Worm (Caenorhabditis elegans): ENCODE results near the gene F53F4.15.
A peak's percentile ranks its signal among the peaks of the same experiment; 100 is the strongest.

The F53F4.15 gene

DNA sequence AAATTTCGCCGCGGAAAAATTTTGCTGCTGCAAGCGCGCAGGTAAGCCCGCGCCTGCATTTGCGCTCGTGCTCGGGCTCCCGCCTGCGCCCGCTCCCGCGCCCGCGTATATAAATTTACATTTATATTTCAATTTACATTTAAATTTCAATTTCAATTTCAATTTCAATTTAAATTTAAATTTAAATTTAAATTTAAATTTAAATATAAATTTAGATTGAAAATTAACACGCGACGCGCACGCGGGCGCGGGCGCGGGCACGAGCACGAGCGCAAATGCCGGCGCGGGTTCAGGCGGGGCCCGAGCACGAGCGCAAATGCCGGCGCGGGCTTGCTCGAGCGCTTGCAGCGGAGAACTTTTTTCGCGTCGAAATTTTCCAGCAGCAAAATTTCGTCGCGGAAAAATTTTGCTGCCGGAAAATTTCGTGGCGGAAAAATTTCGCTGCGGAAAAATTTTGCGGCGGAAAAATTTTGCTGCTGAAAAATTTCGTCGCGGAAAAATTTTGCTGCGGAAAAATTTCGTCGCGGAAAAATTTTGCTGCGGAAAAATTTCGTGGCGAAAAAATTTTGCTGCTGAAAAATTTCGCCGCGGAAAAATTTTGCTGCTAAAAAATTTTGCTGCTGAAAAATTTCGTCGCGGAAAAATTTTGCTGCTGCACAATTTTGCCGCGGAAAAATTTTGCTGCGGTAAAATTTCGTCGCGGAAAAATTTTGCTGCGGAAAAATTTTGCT lies 25.2 kb downstream of the F53F4.15 start (continued):
- TF ChIP-seq F52B5.7 (tag; optimal IDR thresholded peaks at IDR 0.05) = no peak
- TF ChIP-seq sea-2 (GFP tag; IDR thresholded peaks at IDR 0.05) = 0 out of 2 replicates have a peak, but pooled peaks have one; percentile 81
- TF ChIP-seq pbrm-1 (GFP tag; IDR thresholded peaks at IDR 0.05) = 0 out of 2 replicates have a peak, but pooled peaks have one; percentile 6
- peak; percentile 5; the same call in 1 of the 2 replicates for TF ChIP-seq Y67H2A.10 (GFP tag; conservative IDR thresholded peaks at IDR 0.05)
- TF ChIP-seq ccch-3 (GFP tag; optimal IDR thresholded peaks at IDR 0.05) = no peak
- peak; percentile 81 for TF ChIP-seq madf-3 (GFP tag; IDR thresholded peaks at IDR 0.05)
- peak; percentile 74; the same call in 1 of the 2 replicates for TF ChIP-seq ztf-25 (GFP tag; IDR thresholded peaks at IDR 0.05)
- peak; percentile 68; the same call in 1 of the 2 replicates for TF ChIP-seq K11D2.4 (GFP tag; IDR thresholded peaks at IDR 0.05)
- TF ChIP-seq zfh-2 (GFP tag; conservative IDR thresholded peaks at IDR 0.05) = peak; percentile 77; the same call in 1 of the 2 replicates
- peak; percentile 27; the same call in 1 of the 2 replicates for TF ChIP-seq attf-3 (GFP tag; conservative IDR thresholded peaks at IDR 0.05)
- TF ChIP-seq Y79H2A.3 (GFP tag; conservative IDR thresholded peaks at IDR 0.05) = 0 out of 2 replicates have a peak, but pooled peaks have one; percentile 9
- no peak for TF ChIP-seq F57A8.1 (GFP tag; optimal IDR thresholded peaks at IDR 0.05)
- TF ChIP-seq chd-7 (tag; optimal IDR thresholded peaks at IDR 0.05) = no peak
- peak; percentile 20; the same call in 1 of the 2 replicates for TF ChIP-seq lag-1 (GFP tag; IDR thresholded peaks at IDR 0.05)
- TF ChIP-seq lsl-1 (GFP tag; optimal IDR thresholded peaks at IDR 0.05) = no peak
- TF ChIP-seq ztf-18 (tag; optimal IDR thresholded peaks at IDR 0.05) = no peak
- TF ChIP-seq C17E4.6 (GFP tag; IDR thresholded peaks at IDR 0.05) = no peak; the same call in 1 of the 2 replicates
- TF ChIP-seq ztf-6 (GFP tag; IDR thresholded peaks at IDR 0.05) = no peak
- TF ChIP-seq hrde-1 (tag; optimal IDR thresholded peaks at IDR 0.05; ENCODE audit: borderline replicate concordance) = no peak
- TF ChIP-seq dpl-1 (GFP tag; optimal IDR thresholded peaks at IDR 0.05) = no peak
- no peak for TF ChIP-seq repo-1 (tag; optimal IDR thresholded peaks at IDR 0.05)
- peak; percentile 32; the same call in 1 of the 2 replicates for TF ChIP-seq ceh-91 (GFP tag; IDR thresholded peaks at IDR 0.05)
- 0 out of 2 replicates have a peak, but pooled peaks have one; percentile 4 for TF ChIP-seq ceh-58 (GFP tag; IDR thresholded peaks at IDR 0.05)
- TF ChIP-seq lin-26 (GFP tag; IDR thresholded peaks at IDR 0.05) = no peak; the same call in 1 of the 2 replicates
- TF ChIP-seq T07F8.4 (tag; optimal IDR thresholded peaks at IDR 0.05) = no peak

DNA sequence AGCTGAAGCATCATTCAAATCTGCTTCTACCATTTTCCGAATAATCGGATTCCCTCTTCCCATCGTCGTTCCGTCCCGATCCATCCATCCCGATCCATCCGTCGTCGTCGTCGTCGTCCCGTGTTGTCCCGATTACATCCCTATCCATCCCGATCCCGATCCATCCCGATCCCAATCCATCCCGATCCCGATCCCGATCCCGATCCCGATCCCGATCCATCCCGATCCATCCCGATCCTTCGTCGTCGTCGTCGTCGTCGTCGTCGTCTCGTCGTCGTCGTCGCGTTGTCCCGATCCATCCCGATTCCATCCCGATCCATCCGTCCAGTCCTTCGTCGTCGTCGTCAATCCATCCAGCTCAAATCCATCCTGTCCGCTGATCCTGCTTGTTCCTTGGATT lies 26.4 kb downstream of the F53F4.15 start:
- peak; percentile 71 for TF ChIP-seq zfh-2 (GFP tag; conservative IDR thresholded peaks at IDR 0.05)
- TF ChIP-seq B0019.2 (GFP tag; conservative IDR thresholded peaks at IDR 0.05) = no peak
- TF ChIP-seq sea-2 (GFP tag; IDR thresholded peaks at IDR 0.05) = 0 out of 2 replicates have a peak, but pooled peaks have one; percentile 28
- TF ChIP-seq mcd-1 (GFP tag; IDR thresholded peaks at IDR 0.05) = 0 out of 2 replicates have a peak, but pooled peaks have one; percentile 9

DNA sequence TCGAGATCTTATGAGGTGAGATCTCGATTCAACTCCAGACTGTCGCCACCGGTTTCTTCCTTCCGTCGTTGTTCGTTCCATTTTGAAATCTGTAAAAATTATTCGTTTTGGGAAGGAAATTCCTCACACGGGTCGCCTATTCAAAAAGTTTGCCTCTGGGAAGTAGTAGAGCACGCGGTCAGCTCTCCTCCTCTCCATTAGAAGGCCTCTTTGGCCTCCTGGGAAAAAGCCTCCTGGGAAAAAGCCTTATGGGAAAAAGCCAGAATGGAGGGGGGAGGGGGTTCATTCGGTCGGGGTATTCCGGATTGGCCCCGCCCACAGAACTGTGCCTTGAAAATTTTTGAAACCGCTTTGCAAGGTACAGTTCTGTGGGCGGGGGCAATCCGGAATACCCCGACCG lies 26.8 kb downstream of the F53F4.15 start:
- TF ChIP-seq Y53F4B.3 (GFP tag; IDR thresholded peaks at IDR 0.05) = no peak
- TF ChIP-seq F37B4.10 (GFP tag; IDR thresholded peaks at IDR 0.05) = no peak
- TF ChIP-seq ets-4 (GFP tag; optimal IDR thresholded peaks at IDR 0.05) = no peak
- no peak for TF ChIP-seq efl-1 (GFP tag; optimal IDR thresholded peaks at IDR 0.05)
- TF ChIP-seq aptf-2 (GFP tag; conservative IDR thresholded peaks at IDR 0.05) = peak; percentile 99
- no peak for TF ChIP-seq chd-7 (tag; optimal IDR thresholded peaks at IDR 0.05)
- TF ChIP-seq Y95B8A.8 (GFP tag; IDR thresholded peaks at IDR 0.05) = no peak
- TF ChIP-seq nhr-80 (tag; optimal IDR thresholded peaks at IDR 0.05) = no peak
- no peak for TF ChIP-seq lin-54 (GFP tag; optimal IDR thresholded peaks at IDR 0.05)
- peak; percentile 99 for TF ChIP-seq aptf-3 (GFP tag; IDR thresholded peaks at IDR 0.05)
- no peak for TF ChIP-seq let-607 (tag; optimal IDR thresholded peaks at IDR 0.05)
- no peak for TF ChIP-seq mel-28 (tag; optimal IDR thresholded peaks at IDR 0.05; ENCODE audit: borderline replicate concordance)
- TF ChIP-seq lsy-27 (tag; optimal IDR thresholded peaks at IDR 0.05; ENCODE audit: borderline replicate concordance, insufficient read depth) = no peak
- TF ChIP-seq lin-26 (GFP tag; IDR thresholded peaks at IDR 0.05) = 0 out of 2 replicates have a peak, but pooled peaks have one; percentile 27
- TF ChIP-seq F23B12.7 (tag; optimal IDR thresholded peaks at IDR 0.05; ENCODE audit: insufficient read depth) = no peak
- no peak for TF ChIP-seq T26A5.8 (tag; optimal IDR thresholded peaks at IDR 0.05)
- TF ChIP-seq Y67H2A.10 (GFP tag; conservative IDR thresholded peaks at IDR 0.05) = no peak
- TF ChIP-seq madf-8 (GFP tag; conservative IDR thresholded peaks at IDR 0.05) = 0 out of 2 replicates have a peak, but pooled peaks have one; percentile 6
- TF ChIP-seq fkh-3 (tag; optimal IDR thresholded peaks at IDR 0.05) = no peak
- TF ChIP-seq ztf-22 (GFP tag; optimal IDR thresholded peaks at IDR 0.05) = no peak
